Fruit fly (Drosophila melanogaster) whole organism, prepupa: ENCODE results near the gene CG12111.

Experiments used
- Blimp-1 ChIP-seq: fragments of 200-800 bp; sonication (Bioruptor generic); optimal IDR thresholded peaks from 3 replicates; lab custom pipeline; 2017; ENCODE audit warnings: missing biosample characterization, missing genetic modification characterization, mild to moderate bottlenecking, moderate library complexity, missing genetic modification reagents
- CG10631 ChIP-seq: fragments of 200-800 bp; sonication (Bioruptor generic); optimal IDR thresholded peaks from 2 replicates; lab custom pipeline; 2016; ENCODE audit warnings: missing biosample characterization, missing genetic modification characterization
- CG10669 ChIP-seq: fragments of 200-800 bp; sonication (Bioruptor generic); optimal IDR thresholded peaks from 3 replicates; lab custom pipeline; 2018; ENCODE audit warnings: missing biosample characterization, mild to moderate bottlenecking, missing genetic modification characterization, moderate library complexity
- CG11294 ChIP-seq: fragments of 200-800 bp; sonication (Bioruptor generic); IDR thresholded peaks from 2 replicates; pipeline ENCODE4 v1.3.6; 2022; ENCODE audit warnings: missing biosample characterization, missing genetic modification characterization
- CG11902 ChIP-seq: fragments of 200-800 bp; sonication (Bioruptor generic); optimal IDR thresholded peaks from 3 replicates; lab custom pipeline; 2016; ENCODE audit warnings: missing biosample characterization, missing genetic modification characterization
- CG15336 ChIP-seq: fragments of 200-800 bp; sonication (Bioruptor generic); IDR thresholded peaks from 2 replicates; pipeline ENCODE4 v1.3.6; 2022; ENCODE audit warnings: missing biosample characterization, missing genetic modification characterization
- CG1621 ChIP-seq: fragments of 200-800 bp; sonication (Bioruptor generic); optimal IDR thresholded peaks from 3 replicates; lab custom pipeline; 2018; ENCODE audit warnings: missing biosample characterization, mild to moderate bottlenecking, missing genetic modification characterization
- CG3032 ChIP-seq: fragments of 200-800 bp; optimal IDR thresholded peaks from 2 replicates; lab custom pipeline; 2019; ENCODE audit warnings: missing biosample characterization, mild to moderate bottlenecking, missing genetic modification characterization, moderate library complexity
- CG31627 ChIP-seq: fragments of 200-800 bp; sonication (Bioruptor generic); optimal IDR thresholded peaks from 3 replicates; lab custom pipeline; 2016; ENCODE audit warnings: missing biosample characterization, missing genetic modification characterization
- CG32006 ChIP-seq: fragments of 200-800 bp; sonication (Bioruptor generic); optimal IDR thresholded peaks from 3 replicates; lab custom pipeline; 2017; ENCODE audit warnings: missing biosample characterization, mild to moderate bottlenecking, missing genetic modification characterization
- CG34406 ChIP-seq: fragments of 200-800 bp; sonication (Bioruptor generic); optimal IDR thresholded peaks from 3 replicates; lab custom pipeline; 2016; ENCODE audit warnings: missing biosample characterization, missing genetic modification characterization
- CG3919 ChIP-seq: fragments of 200-800 bp; sonication (Bioruptor generic); optimal IDR thresholded peaks from 3 replicates; lab custom pipeline; 2016; ENCODE audit warnings: missing biosample characterization, missing genetic modification characterization
- CG4318 ChIP-seq: fragments of 200-800 bp; sonication (Bioruptor generic); optimal IDR thresholded peaks from 3 replicates; lab custom pipeline; 2017; ENCODE audit warnings: missing biosample characterization, mild to moderate bottlenecking, missing genetic modification characterization
- CG6163 ChIP-seq: fragments of 200-800 bp; sonication (Bioruptor generic); IDR thresholded peaks from 3 replicates; pipeline ENCODE4 v1.3.6; 2022; ENCODE audit warnings: missing biosample characterization, missing genetic modification characterization
- CG6276 ChIP-seq: fragments of 200-800 bp; sonication (Bioruptor generic); optimal IDR thresholded peaks from 2 replicates; lab custom pipeline; 2017; ENCODE audit warnings: missing biosample characterization, mild to moderate bottlenecking, missing genetic modification characterization
- CG6792 ChIP-seq: fragments of 200-800 bp; sonication (Bioruptor generic); optimal IDR thresholded peaks from 3 replicates; lab custom pipeline; 2016; ENCODE audit warnings: missing biosample characterization, missing genetic modification characterization
- CG6808 ChIP-seq: fragments of 200-800 bp; sonication (Bioruptor generic); optimal IDR thresholded peaks from 3 replicates; lab custom pipeline; 2017; ENCODE audit warnings: missing biosample characterization, missing genetic modification characterization, mild to moderate bottlenecking, moderate library complexity, missing genetic modification reagents
- CG6854 ChIP-seq: fragments of 200-800 bp; sonication (Bioruptor generic); optimal IDR thresholded peaks from 2 replicates; lab custom pipeline; 2017; ENCODE audit warnings: missing biosample characterization, mild to moderate bottlenecking, missing genetic modification characterization
- CG8119 ChIP-seq: fragments of 200-800 bp; sonication (Bioruptor generic); IDR thresholded peaks from 3 replicates; pipeline ENCODE4 v1.3.6; 2022; ENCODE audit warnings: missing biosample characterization, missing genetic modification characterization
- CG8319 ChIP-seq: fragments of 200-800 bp; sonication (Bioruptor generic); optimal IDR thresholded peaks from 3 replicates; lab custom pipeline; 2016; ENCODE audit warnings: missing biosample characterization, missing genetic modification characterization
- CG9139 ChIP-seq: fragments of 200-800 bp; sonication (Bioruptor generic); optimal IDR thresholded peaks from 3 replicates; lab custom pipeline; 2017; ENCODE audit warnings: missing biosample characterization, mild to moderate bottlenecking, missing genetic modification characterization
- Eip78C ChIP-seq: fragments of 200-800 bp; sonication (Bioruptor generic); peaks from one replicate; lab custom pipeline; 2016; ENCODE audit warnings: missing biosample characterization, missing genetic modification characterization
- Eip93F ChIP-seq: fragments of 200-800 bp; sonication (Bioruptor generic); optimal IDR thresholded peaks from 2 replicates; lab custom pipeline; 2016; ENCODE audit warnings: missing biosample characterization, mild to moderate bottlenecking, missing genetic modification characterization
- Ets21C ChIP-seq: fragments of 200-800 bp; sonication (Bioruptor generic); optimal IDR thresholded peaks from 3 replicates; lab custom pipeline; 2016; ENCODE audit warnings: missing biosample characterization, missing genetic modification characterization
- Ets96B ChIP-seq: fragments of 200-800 bp; optimal IDR thresholded peaks from 2 replicates; lab custom pipeline; 2019; ENCODE audit warnings: missing biosample characterization, mild to moderate bottlenecking, missing genetic modification characterization, moderate library complexity
- Gug ChIP-seq: fragments of 200-800 bp; sonication (Bioruptor generic); IDR thresholded peaks from 2 replicates; pipeline ENCODE4 v1.3.6; 2022; ENCODE audit warnings: missing biosample characterization, missing genetic modification characterization
- Hr38 ChIP-seq: sonication (Bioruptor generic); optimal IDR thresholded peaks from 2 replicates; lab custom pipeline; 2016; ENCODE audit warnings: missing biosample characterization, missing genetic modification characterization
- Hr39 ChIP-seq: fragments of 200-800 bp; sonication (Bioruptor generic); optimal IDR thresholded peaks from 2 replicates; lab custom pipeline; 2016; ENCODE audit warnings: missing biosample characterization, missing genetic modification characterization
- Hr4 ChIP-seq: fragments of 200-800 bp; sonication (Bioruptor generic); optimal IDR thresholded peaks from 3 replicates; lab custom pipeline; 2016; ENCODE audit warnings: missing biosample characterization, missing genetic modification characterization
- Lpt ChIP-seq: fragments of 200-800 bp; sonication (Bioruptor generic); optimal IDR thresholded peaks from 3 replicates; lab custom pipeline; 2016; ENCODE audit warnings: missing biosample characterization, missing genetic modification characterization
- Met ChIP-seq: fragments of 200-800 bp; sonication (Bioruptor generic); optimal IDR thresholded peaks from 3 replicates; lab custom pipeline; 2016; ENCODE audit warnings: missing biosample characterization, missing genetic modification characterization
- OdsH ChIP-seq: fragments of 200-800 bp; sonication (Bioruptor generic); optimal IDR thresholded peaks from 3 replicates; lab custom pipeline; 2016; ENCODE audit warnings: missing biosample characterization, missing genetic modification characterization
- Sox102F ChIP-seq: fragments of 200-800 bp; sonication (Bioruptor generic); optimal IDR thresholded peaks from 2 replicates; lab custom pipeline; 2016; ENCODE audit warnings: missing biosample characterization, mild to moderate bottlenecking, missing genetic modification characterization
- Sox14 ChIP-seq: fragments of 200-800 bp; sonication (Bioruptor generic); optimal IDR thresholded peaks from 3 replicates; lab custom pipeline; 2016; ENCODE audit warnings: missing biosample characterization, missing genetic modification characterization
- Sox15 ChIP-seq: fragments of 200-800 bp; sonication (Bioruptor generic); optimal IDR thresholded peaks from 3 replicates; lab custom pipeline; 2016; ENCODE audit warnings: missing biosample characterization, missing genetic modification characterization
- achi ChIP-seq: fragments of 200-800 bp; sonication (Bioruptor generic); optimal IDR thresholded peaks from 3 replicates; lab custom pipeline; 2016; ENCODE audit warnings: missing biosample characterization, missing genetic modification characterization
- cyc ChIP-seq: fragments of 200-800 bp; sonication (Bioruptor generic); optimal IDR thresholded peaks from 3 replicates; lab custom pipeline; 2016; ENCODE audit warnings: missing biosample characterization, missing genetic modification characterization
- dac ChIP-seq: fragments of 200-800 bp; sonication (Bioruptor generic); optimal IDR thresholded peaks from 2 replicates; lab custom pipeline; 2017; ENCODE audit warnings: missing biosample characterization, mild to moderate bottlenecking, missing genetic modification characterization
- dsx ChIP-seq: fragments of 200-800 bp; optimal IDR thresholded peaks from 3 replicates; lab custom pipeline; 2019; ENCODE audit warnings: missing biosample characterization, mild to moderate bottlenecking, missing genetic modification characterization, moderate library complexity; ENCODE audit not compliant: poor library complexity, severe bottlenecking
- eg ChIP-seq: fragments of 200-800 bp; sonication (Bioruptor generic); IDR thresholded peaks from 3 replicates; pipeline ENCODE4 v1.3.6; 2022; ENCODE audit warnings: missing biosample characterization, missing genetic modification characterization
- esn ChIP-seq: fragments of 200-800 bp; sonication (Bioruptor generic); optimal IDR thresholded peaks from 2 replicates; lab custom pipeline; 2016; ENCODE audit warnings: missing biosample characterization, mild to moderate bottlenecking, missing genetic modification characterization, moderate library complexity
- fkh ChIP-seq: fragments of 200-800 bp; sonication (Bioruptor generic); optimal IDR thresholded peaks from 3 replicates; lab custom pipeline; 2017; ENCODE audit warnings: missing biosample characterization, mild to moderate bottlenecking, missing genetic modification characterization, moderate library complexity
- net ChIP-seq: fragments of 200-800 bp; sonication (Bioruptor generic); optimal IDR thresholded peaks from 3 replicates; lab custom pipeline; 2016; ENCODE audit warnings: missing biosample characterization, missing genetic modification characterization
- salr ChIP-seq, 2 experiments: fragments of 200-800 bp; sonication (Bioruptor generic); optimal IDR thresholded peaks; 3 replicates each; lab custom pipeline; 2016 to 2018; ENCODE audit warnings: missing biosample characterization in 2 of 2, missing genetic modification characterization in 2 of 2, mild to moderate bottlenecking in 1 of 2
- ss ChIP-seq, 2 experiments: fragments of 200-800 bp; sonication (Bioruptor generic); optimal IDR thresholded peaks; 2 replicates in 1 of 2; 3 replicates in 1 of 2; lab custom pipeline; 2017 to 2018; ENCODE audit warnings: mild to moderate bottlenecking in 2 of 2, missing biosample characterization in 2 of 2, missing genetic modification characterization in 2 of 2, moderate library complexity in 1 of 2
- svp ChIP-seq: fragments of 200-800 bp; sonication (Bioruptor generic); peaks from one replicate; lab custom pipeline; 2016; ENCODE audit warnings: missing biosample characterization, missing genetic modification characterization
- topi ChIP-seq: fragments of 200-800 bp; sonication (Bioruptor generic); optimal IDR thresholded peaks from 3 replicates; lab custom pipeline; 2016; ENCODE audit warnings: missing biosample characterization, missing genetic modification characterization
- vri ChIP-seq: fragments of 200-800 bp; sonication (Bioruptor generic); optimal IDR thresholded peaks from 3 replicates; lab custom pipeline; 2016; ENCODE audit warnings: missing biosample characterization, mild to moderate bottlenecking, missing genetic modification characterization

The CG12111 gene

dm6 chrX:8560087-8560999, 10.4 kb downstream of the CG12111 start, which contains the start of the genes CG12112 and Trf4-1 (continued):
- TF ChIP-seq Hr39 (peak; percentile 32), CG34406 (GFP tag; lab: Kevin White, UChicago) (no peak), CG8319 (GFP tag; lab: Kevin White, UChicago) (no peak), Blimp-1 (GFP tag; lab: Kevin White, UChicago) (peak; percentile 15), CG9139 (GFP tag; lab: Kevin White, UChicago) (no peak)
- TF ChIP-seq, all 60 proteins: peak for 25

dm6 chrX:8558762-8559172, 12.0 kb downstream of the CG12111 start, which contains the start of gene IntS4:
TSS of gene IntS4 (minus strand) at chrX:8558781.
- TF ChIP-seq esn (GFP tag; lab: Kevin White, UChicago) = peak; percentile 74
- peak; percentile 25 for TF ChIP-seq Sox15
- no peak for TF ChIP-seq CG9139 (GFP tag; lab: Kevin White, UChicago)
- TF ChIP-seq ss (GFP tag; optimal IDR thresholded peaks at IDR 0.05; lab: Kevin White, UChicago) = peak in 1 of 2 experiments; percentile 3
- TF ChIP-seq CG6792 (GFP tag; lab: Kevin White, UChicago) = peak; percentile 29
- no peak for TF ChIP-seq CG11294 (GFP tag; lab: Robert Waterston, UW)
- no peak; the same call in 2 of the 3 replicates for TF ChIP-seq CG6163 (GFP tag; lab: Robert Waterston, UW)
- no peak for TF ChIP-seq Hr4
- TF ChIP-seq CG6854 (GFP tag; lab: Kevin White, UChicago) = no peak
- no peak for TF ChIP-seq CG6276 (GFP tag; lab: Kevin White, UChicago)
- no peak for TF ChIP-seq CG3919 (GFP tag; lab: Kevin White, UChicago)
- TF ChIP-seq Eip93F (GFP tag; lab: Kevin White, UChicago) = peak; percentile 69
- TF ChIP-seq svp (GFP tag; lab: Kevin White, UChicago) = peak; percentile 83
- peak; percentile 70 for TF ChIP-seq achi (GFP tag; lab: Kevin White, UChicago)
- TF ChIP-seq CG4318 (GFP tag; lab: Kevin White, UChicago) = no peak
- TF ChIP-seq CG1621 (tag; lab: Kevin White, UChicago) = peak; percentile 71
- TF ChIP-seq CG8119 (GFP tag; lab: Robert Waterston, UW) = no peak
- TF ChIP-seq Sox102F = peak; percentile 65
- TF ChIP-seq CG6808 (GFP tag; lab: Kevin White, UChicago) = no peak
- peak; percentile 56 for TF ChIP-seq dsx (GFP tag; lab: Kevin White, UChicago)
- TF ChIP-seq CG10669 (GFP tag; lab: Kevin White, UChicago) = no peak
- TF ChIP-seq vri = no peak
- TF ChIP-seq CG10631 (GFP tag; lab: Kevin White, UChicago) = peak; percentile 76
- TF ChIP-seq Hr38 (GFP tag; lab: Kevin White, UChicago) = no peak
- peak; percentile 47 for TF ChIP-seq Sox14 (GFP tag; lab: Kevin White, UChicago)
- no peak; the same call in 2 of the 3 replicates for TF ChIP-seq eg (GFP tag; lab: Robert Waterston, UW)
- TF ChIP-seq Gug (GFP tag; lab: Robert Waterston, UW) = peak; percentile 32; the same call in 1 of the 2 replicates
- TF ChIP-seq CG31627 = peak; percentile 56
- peak; percentile 13 for TF ChIP-seq dac (GFP tag; lab: Kevin White, UChicago)
- TF ChIP-seq cyc = peak; percentile 55
- no peak for TF ChIP-seq net (GFP tag; lab: Kevin White, UChicago)
- TF ChIP-seq Blimp-1 (GFP tag; lab: Kevin White, UChicago) = peak; percentile 1
- TF ChIP-seq Lpt (GFP tag; lab: Kevin White, UChicago) = no peak
- peak; percentile 40 for TF ChIP-seq Ets21C (GFP tag; lab: Kevin White, UChicago)
- peak; percentile 50 for TF ChIP-seq Ets96B
- TF ChIP-seq CG3032 (tag; lab: Kevin White, UChicago) = peak; percentile 53
- peak; percentile 84 for TF ChIP-seq Eip78C (GFP tag; lab: Kevin White, UChicago)
- TF ChIP-seq Met (GFP tag; lab: Kevin White, UChicago) = peak; percentile 63
- TF ChIP-seq CG11902 (GFP tag; lab: Kevin White, UChicago) = peak; percentile 33
- TF ChIP-seq CG15336 (GFP tag; lab: Robert Waterston, UW) = 0 out of 2 replicates have a peak, but pooled peaks have one; percentile 43
- no peak for TF ChIP-seq salr (GFP tag; optimal IDR thresholded peaks at IDR 0.05; lab: Kevin White, UChicago)
- TF ChIP-seq CG32006 (GFP tag; lab: Kevin White, UChicago) = no peak
- peak; percentile 54 for TF ChIP-seq topi (GFP tag; lab: Kevin White, UChicago)
- TF ChIP-seq OdsH (GFP tag; lab: Kevin White, UChicago) = no peak
- TF ChIP-seq fkh (GFP tag; lab: Kevin White, UChicago) = no peak
